Worm (Caenorhabditis elegans): ENCODE data around the gene srt-11.

srt-11 gene

DNA sequence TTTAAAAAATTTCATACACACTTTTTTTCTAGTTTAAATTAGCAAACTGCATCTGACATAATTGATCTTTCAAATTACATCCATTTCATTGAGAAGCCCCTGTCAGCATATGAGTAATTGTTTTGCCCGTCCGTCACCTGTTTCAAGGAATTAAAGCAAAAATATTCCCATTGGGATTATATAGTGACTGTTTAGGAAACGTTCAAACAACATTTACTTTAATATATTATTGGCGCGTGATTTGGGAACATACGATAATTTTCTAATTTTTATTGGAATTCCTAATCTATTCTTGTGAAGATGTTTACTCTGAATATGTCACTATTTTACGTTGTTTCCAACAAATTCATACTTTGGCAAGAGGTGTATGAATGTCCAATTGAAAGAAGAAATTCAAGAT, at the start of gene srt-11:
TSS of gene srt-11 (plus strand) at position 301 of the 400 bp plus-strand sequence.
- no peak for TF ChIP-seq lin-13 (GFP tag; optimal IDR thresholded peaks at IDR 0.05)
- no peak for TF ChIP-seq egl-27 (tag; optimal IDR thresholded peaks at IDR 0.05)
- no peak for TF ChIP-seq alr-1 (tag; optimal IDR thresholded peaks at IDR 0.05)

DNA sequence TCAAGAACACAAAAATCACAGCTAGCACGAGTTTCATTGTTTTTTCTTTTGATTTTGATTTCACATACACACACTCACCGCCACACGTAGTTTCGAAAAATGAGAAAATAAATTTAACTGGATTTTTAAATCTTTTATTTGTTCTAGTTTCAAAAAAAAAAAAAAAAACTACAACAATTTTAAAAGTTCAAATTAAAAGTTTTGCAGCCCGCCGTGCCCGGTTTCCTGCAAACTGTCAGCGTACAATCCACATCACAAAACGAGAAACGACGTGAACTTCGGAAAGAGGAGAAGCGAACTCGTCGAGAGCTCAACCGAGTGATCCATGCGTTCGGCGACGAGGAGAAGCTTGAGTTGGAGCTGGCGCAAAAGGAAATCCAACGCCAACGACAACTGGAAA, 48.1 kb upstream of the srt-11 start, which contains the start of gene Y54E2A.5:
TSS of gene Y54E2A.5 (minus strand) at position 101 of the 400 bp plus-strand sequence.
- TF ChIP-seq lsy-2 (tag; optimal IDR thresholded peaks at IDR 0.05) (no peak), fos-1 (tag; optimal IDR thresholded peaks at IDR 0.05) (no peak), mdl-1 (tag; optimal IDR thresholded peaks at IDR 0.05) (no peak), nhr-237 (tag; optimal IDR thresholded peaks at IDR 0.05) (no peak), nhr-6 (tag; optimal IDR thresholded peaks at IDR 0.05) (no peak), dmd-4 (tag; optimal IDR thresholded peaks at IDR 0.05) (no peak), lin-39 (tag; optimal IDR thresholded peaks at IDR 0.05) (no peak), mab-5 (tag; optimal IDR thresholded peaks at IDR 0.05) (no peak), blmp-1 (tag; optimal IDR thresholded peaks at IDR 0.05; ENCODE audit: insufficient read depth) (no peak), ztf-4 (tag; optimal IDR thresholded peaks at IDR 0.05) (no peak), ceh-82 (tag; optimal IDR thresholded peaks at IDR 0.05) (no peak), egl-27 (tag; optimal IDR thresholded peaks at IDR 0.05) (no peak), crh-2 (tag; optimal IDR thresholded peaks at IDR 0.05) (no peak), nhr-25 (tag; optimal IDR thresholded peaks at IDR 0.05) (no peak), elt-3 (tag; optimal IDR thresholded peaks at IDR 0.05) (no peak), C34F6.9 (tag; optimal IDR thresholded peaks at IDR 0.05) (no peak)

DNA sequence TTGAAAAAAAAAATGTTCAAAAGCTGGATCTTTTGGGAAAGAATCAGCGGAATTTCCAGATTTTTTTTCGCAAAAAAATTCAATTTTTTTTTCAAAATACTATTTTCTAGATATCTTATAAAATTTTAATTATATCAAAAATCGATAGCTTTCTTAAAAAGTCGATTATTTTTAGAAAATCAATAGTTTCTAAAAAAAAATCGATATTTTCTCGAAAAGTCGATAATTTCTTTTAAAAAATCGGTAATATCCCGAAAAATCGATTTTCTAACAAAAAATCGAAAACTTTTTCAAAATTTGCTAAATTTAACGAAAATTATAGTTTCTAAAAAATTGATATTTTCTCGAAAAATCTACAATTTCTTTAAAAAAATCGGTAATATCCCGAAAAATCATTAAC, 37.0 kb upstream of the srt-11 start:
- TF ChIP-seq unc-55 (GFP tag; optimal IDR thresholded peaks at IDR 0.05) (no peak), sma-9 (GFP tag; optimal IDR thresholded peaks at IDR 0.05) (no peak), sma-9 (tag; optimal IDR thresholded peaks at IDR 0.05) (no peak), nhr-77 (tag; optimal IDR thresholded peaks at IDR 0.05) (no peak), ama-1 (optimal IDR thresholded peaks at IDR 0.05) (no peak), mdl-1 (tag; optimal IDR thresholded peaks at IDR 0.05) (no peak), Y55F3AM.14 (GFP tag; optimal IDR thresholded peaks at IDR 0.05) (no peak), lin-39 (tag; optimal IDR thresholded peaks at IDR 0.05) (no peak), sem-4 (tag; optimal IDR thresholded peaks at IDR 0.05) (no peak), ceh-16 (tag; optimal IDR thresholded peaks at IDR 0.05) (no peak), lsy-2 (tag; optimal IDR thresholded peaks at IDR 0.05) (no peak)

DNA sequence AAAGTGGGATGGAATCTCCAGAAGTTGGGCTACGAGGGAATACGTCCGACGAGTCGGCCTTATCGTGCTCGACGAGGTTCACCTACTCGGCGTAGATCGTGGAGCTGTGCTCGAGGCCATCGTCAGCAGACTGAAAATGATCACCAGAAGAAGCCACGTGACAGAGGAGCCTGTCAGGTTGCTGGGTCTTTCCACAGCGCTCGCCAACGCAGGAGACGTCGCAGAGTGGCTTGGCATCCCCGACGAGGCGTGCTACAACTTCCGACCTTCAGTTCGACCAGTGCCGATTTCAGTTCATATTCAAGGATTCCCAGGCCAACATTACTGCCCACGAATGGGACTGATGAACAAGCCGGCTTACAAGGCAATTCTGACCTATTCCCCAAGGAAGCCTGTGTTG, 34.7 kb upstream of the srt-11 start:
- no peak for TF ChIP-seq mab-5 (tag; optimal IDR thresholded peaks at IDR 0.05)
- no peak for TF ChIP-seq elt-3 (tag; optimal IDR thresholded peaks at IDR 0.05)
- no peak for TF ChIP-seq nhr-23 (tag; optimal IDR thresholded peaks at IDR 0.05)
- no peak for TF ChIP-seq lin-11 (tag; optimal IDR thresholded peaks at IDR 0.05)
- no peak for TF ChIP-seq zag-1 (tag; optimal IDR thresholded peaks at IDR 0.05)
- no peak for TF ChIP-seq nhr-25 (tag; optimal IDR thresholded peaks at IDR 0.05)
- no peak for TF ChIP-seq nhr-21 (tag; optimal IDR thresholded peaks at IDR 0.05)
- no peak for TF ChIP-seq blmp-1 (tag; optimal IDR thresholded peaks at IDR 0.05; ENCODE audit: insufficient read depth)
- no peak for TF ChIP-seq crh-2 (tag; optimal IDR thresholded peaks at IDR 0.05)
- no peak for TF ChIP-seq nhr-12 (tag; optimal IDR thresholded peaks at IDR 0.05)
- no peak for TF ChIP-seq alr-1 (tag; optimal IDR thresholded peaks at IDR 0.05)

DNA sequence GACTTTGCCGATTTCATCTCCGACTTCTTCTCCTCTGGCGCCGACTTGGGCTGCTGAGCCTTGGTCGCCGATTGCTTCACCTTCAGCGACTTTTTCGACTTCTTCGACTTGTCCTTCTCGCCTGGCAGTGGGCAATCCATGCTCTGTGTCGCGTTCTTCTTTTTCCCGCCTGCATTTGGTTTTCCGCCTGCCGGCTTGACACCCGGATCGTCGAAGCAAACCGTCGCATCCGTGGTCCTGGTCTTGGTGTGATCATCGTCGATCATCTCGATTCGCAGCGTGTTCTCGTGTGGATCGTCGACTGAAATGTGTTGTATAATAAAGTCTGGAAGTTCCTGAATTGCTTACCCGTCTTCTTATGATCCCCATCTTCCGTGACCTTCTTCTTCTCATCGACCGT, 33.7 kb upstream of the srt-11 start:
- TF ChIP-seq zag-1 (tag; optimal IDR thresholded peaks at IDR 0.05) (no peak), nhr-23 (tag; optimal IDR thresholded peaks at IDR 0.05) (no peak), lin-11 (tag; optimal IDR thresholded peaks at IDR 0.05) (no peak), aly-2 (tag; optimal IDR thresholded peaks at IDR 0.05) (no peak), lin-39 (tag; optimal IDR thresholded peaks at IDR 0.05) (no peak), mdl-1 (tag; optimal IDR thresholded peaks at IDR 0.05) (no peak), peb-1 (tag; optimal IDR thresholded peaks at IDR 0.05) (no peak), elt-3 (tag; optimal IDR thresholded peaks at IDR 0.05) (no peak), sem-4 (tag; optimal IDR thresholded peaks at IDR 0.05) (no peak)

Data from whole organism, L2 larva.